Worm (Caenorhabditis elegans): Measurements from ENCODE around the gene C28D4.8.

DNA sequence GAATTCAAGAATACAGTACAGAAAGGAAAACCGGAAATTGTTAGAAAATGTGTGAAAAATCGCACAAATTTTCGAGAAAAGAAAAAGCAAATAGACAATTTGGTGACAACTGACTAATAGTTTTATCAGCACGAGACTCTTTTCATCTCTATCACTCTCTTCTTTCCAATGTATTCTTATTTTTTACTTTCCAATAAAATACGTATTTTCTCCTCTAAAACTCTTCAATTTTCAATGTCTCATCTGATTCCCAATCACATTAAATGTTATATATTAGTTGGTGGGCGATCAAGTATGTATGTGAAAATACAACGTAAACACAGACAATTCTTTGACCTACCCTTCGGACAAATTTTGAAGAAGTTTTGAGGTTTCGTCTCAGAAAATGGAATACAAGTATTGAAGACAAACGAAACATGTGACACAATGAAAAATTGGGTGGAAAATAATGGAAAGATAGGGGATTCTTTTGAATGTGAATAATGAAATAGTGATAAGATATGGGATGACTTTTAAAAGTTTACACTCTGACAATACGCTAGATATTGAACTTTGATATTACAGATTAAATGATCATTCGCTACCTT, 10.9 kb downstream of the C28D4.8 start, which contains the start of gene cka-1:
- no peak for TF ChIP-seq klf-2 (GFP tag; conservative IDR thresholded peaks at IDR 0.05)
- TF ChIP-seq flt-1 (GFP tag; IDR thresholded peaks at IDR 0.05) = no peak
- TF ChIP-seq ztf-29 (GFP tag; IDR thresholded peaks at IDR 0.05) = no peak
- no peak for TF ChIP-seq med-1 (GFP tag; optimal IDR thresholded peaks at IDR 0.05; ENCODE audit: insufficient read depth)
- TF ChIP-seq T22C8.4 (GFP tag; IDR thresholded peaks at IDR 0.05) = no peak
